Worm (Caenorhabditis elegans): ENCODE results near the gene sod-1.
"Not testable (repeated sequence)": the region's sequence is repeated elsewhere in the genome, so short reads cannot be mapped to it uniquely, and the experiment has no call there.

ce11 chrII:7001405-7001804 lies 27.7 kb upstream of the sod-1 start:
- TF ChIP-seq C34F6.9 (tag; optimal IDR thresholded peaks at IDR 0.05): not testable (repeated sequence)
- peak; percentile 8 for TF ChIP-seq fos-1 (tag; optimal IDR thresholded peaks at IDR 0.05)

Measured in whole organism, L2 larva.